Worm (Caenorhabditis elegans) whole organism, late embryonic: Measurements from ENCODE around the gene asd-1.
A peak's percentile ranks its signal among the peaks of the same experiment; 100 is the strongest.

Experiments used
- ama-1 ChIP-seq: fragments of 150-350 bp; optimal IDR thresholded peaks from 2 replicates; lab custom pipeline; 2014
- ets-4 ChIP-seq: sonication (generic microtip); optimal IDR thresholded peaks from 2 replicates; lab custom pipeline; 2016; ENCODE audit warnings: missing genetic modification characterization, missing compliant biosample characterization
- hlh-6 ChIP-seq: sonication (generic microtip); optimal IDR thresholded peaks from 2 replicates; lab custom pipeline; 2016; ENCODE audit warnings: missing genotype, missing genetic modification characterization, missing compliant biosample characterization
- nhr-11 ChIP-seq: fragments of 150-350 bp; optimal IDR thresholded peaks from 2 replicates; lab custom pipeline; 2014; ENCODE audit warnings: missing biosample characterization, missing genetic modification characterization
- pha-4 ChIP-seq: fragments of 150-350 bp; optimal IDR thresholded peaks from 2 replicates; lab custom pipeline; 2018; ENCODE audit warnings: missing biosample characterization, missing genetic modification reagents, missing genetic modification characterization
- tbx-2 ChIP-seq: sonication (generic microtip); optimal IDR thresholded peaks from 2 replicates; lab custom pipeline; 2016; ENCODE audit warnings: missing genetic modification characterization, missing compliant biosample characterization

DNA sequence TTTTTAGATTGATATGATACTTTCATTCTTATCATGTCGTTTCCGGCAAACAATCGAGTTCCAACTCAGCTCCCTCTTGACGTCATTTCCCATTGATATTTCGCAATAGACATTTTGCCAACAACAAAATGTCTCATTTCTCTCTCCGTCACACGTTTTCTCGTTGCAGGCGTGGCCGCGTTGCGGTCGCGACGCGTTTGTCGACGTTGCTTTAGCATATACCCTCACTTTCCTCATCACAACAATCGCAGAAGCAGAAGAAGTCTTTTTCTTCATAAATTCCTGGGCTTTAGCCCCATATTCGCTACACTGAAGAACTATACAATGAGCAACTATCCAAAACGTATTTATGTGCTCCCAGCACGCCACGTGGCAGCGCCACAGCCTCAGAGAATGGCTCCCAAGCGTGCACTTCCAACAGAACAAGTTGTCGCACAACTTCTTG lies 3.4 kb upstream of the asd-1 start, which contains the start of gene xbp-1:
- TF ChIP-seq ets-4 (tag; lab: Kevin White, UChicago) (peak; percentile 38), ama-1 (peak; percentile 23), hlh-6 (no peak), nhr-11 (tag; lab: Kevin White, UChicago) (no peak), pha-4 (tag; lab: Kevin White, UChicago) (no peak), tbx-2 (peak; percentile 69)
